Fruit fly (Drosophila melanogaster) whole organism, prepupa: ENCODE results near the gene SK.

Source experiments
- Blimp-1 ChIP-seq: fragments of 200-800 bp; sonication (Bioruptor generic); optimal IDR thresholded peaks from 3 replicates; lab custom pipeline; 2017; ENCODE audit warnings: missing biosample characterization, missing genetic modification characterization, mild to moderate bottlenecking, moderate library complexity, missing genetic modification reagents
- CG10631 ChIP-seq: fragments of 200-800 bp; sonication (Bioruptor generic); optimal IDR thresholded peaks from 2 replicates; lab custom pipeline; 2016; ENCODE audit warnings: missing biosample characterization, missing genetic modification characterization
- CG10669 ChIP-seq: fragments of 200-800 bp; sonication (Bioruptor generic); optimal IDR thresholded peaks from 3 replicates; lab custom pipeline; 2018; ENCODE audit warnings: missing biosample characterization, mild to moderate bottlenecking, missing genetic modification characterization, moderate library complexity
- CG15336 ChIP-seq: fragments of 200-800 bp; sonication (Bioruptor generic); IDR thresholded peaks from 2 replicates; pipeline ENCODE4 v1.3.6; 2022; ENCODE audit warnings: missing biosample characterization, missing genetic modification characterization
- CG1621 ChIP-seq: fragments of 200-800 bp; sonication (Bioruptor generic); optimal IDR thresholded peaks from 3 replicates; lab custom pipeline; 2018; ENCODE audit warnings: missing biosample characterization, mild to moderate bottlenecking, missing genetic modification characterization
- CG32006 ChIP-seq: fragments of 200-800 bp; sonication (Bioruptor generic); optimal IDR thresholded peaks from 3 replicates; lab custom pipeline; 2017; ENCODE audit warnings: missing biosample characterization, mild to moderate bottlenecking, missing genetic modification characterization
- CG4318 ChIP-seq: fragments of 200-800 bp; sonication (Bioruptor generic); optimal IDR thresholded peaks from 3 replicates; lab custom pipeline; 2017; ENCODE audit warnings: missing biosample characterization, mild to moderate bottlenecking, missing genetic modification characterization
- CG6276 ChIP-seq: fragments of 200-800 bp; sonication (Bioruptor generic); optimal IDR thresholded peaks from 2 replicates; lab custom pipeline; 2017; ENCODE audit warnings: missing biosample characterization, mild to moderate bottlenecking, missing genetic modification characterization
- CG7368 ChIP-seq: fragments of 200-800 bp; sonication (Bioruptor generic); optimal IDR thresholded peaks from 3 replicates; lab custom pipeline; 2016; ENCODE audit warnings: missing biosample characterization, missing genetic modification characterization
- CG8319 ChIP-seq: fragments of 200-800 bp; sonication (Bioruptor generic); optimal IDR thresholded peaks from 3 replicates; lab custom pipeline; 2016; ENCODE audit warnings: missing biosample characterization, missing genetic modification characterization
- Eip75B ChIP-seq: fragments of 200-800 bp; sonication (Bioruptor generic); optimal IDR thresholded peaks from 3 replicates; lab custom pipeline; 2016; ENCODE audit warnings: missing biosample characterization, missing genetic modification characterization
- Eip78C ChIP-seq: fragments of 200-800 bp; sonication (Bioruptor generic); peaks from one replicate; lab custom pipeline; 2016; ENCODE audit warnings: missing biosample characterization, missing genetic modification characterization
- Eip93F ChIP-seq: fragments of 200-800 bp; sonication (Bioruptor generic); optimal IDR thresholded peaks from 2 replicates; lab custom pipeline; 2016; ENCODE audit warnings: missing biosample characterization, mild to moderate bottlenecking, missing genetic modification characterization
- Ets21C ChIP-seq: fragments of 200-800 bp; sonication (Bioruptor generic); optimal IDR thresholded peaks from 3 replicates; lab custom pipeline; 2016; ENCODE audit warnings: missing biosample characterization, missing genetic modification characterization
- Ets96B ChIP-seq: fragments of 200-800 bp; optimal IDR thresholded peaks from 2 replicates; lab custom pipeline; 2019; ENCODE audit warnings: missing biosample characterization, mild to moderate bottlenecking, missing genetic modification characterization, moderate library complexity
- Gug ChIP-seq: fragments of 200-800 bp; sonication (Bioruptor generic); IDR thresholded peaks from 2 replicates; pipeline ENCODE4 v1.3.6; 2022; ENCODE audit warnings: missing biosample characterization, missing genetic modification characterization
- Hr38 ChIP-seq: sonication (Bioruptor generic); optimal IDR thresholded peaks from 2 replicates; lab custom pipeline; 2016; ENCODE audit warnings: missing biosample characterization, missing genetic modification characterization
- Hr4 ChIP-seq: fragments of 200-800 bp; sonication (Bioruptor generic); optimal IDR thresholded peaks from 3 replicates; lab custom pipeline; 2016; ENCODE audit warnings: missing biosample characterization, missing genetic modification characterization
- Lpt ChIP-seq: fragments of 200-800 bp; sonication (Bioruptor generic); optimal IDR thresholded peaks from 3 replicates; lab custom pipeline; 2016; ENCODE audit warnings: missing biosample characterization, missing genetic modification characterization
- OdsH ChIP-seq: fragments of 200-800 bp; sonication (Bioruptor generic); optimal IDR thresholded peaks from 3 replicates; lab custom pipeline; 2016; ENCODE audit warnings: missing biosample characterization, missing genetic modification characterization
- Sox102F ChIP-seq: fragments of 200-800 bp; sonication (Bioruptor generic); optimal IDR thresholded peaks from 2 replicates; lab custom pipeline; 2016; ENCODE audit warnings: missing biosample characterization, mild to moderate bottlenecking, missing genetic modification characterization
- dac ChIP-seq: fragments of 200-800 bp; sonication (Bioruptor generic); optimal IDR thresholded peaks from 2 replicates; lab custom pipeline; 2017; ENCODE audit warnings: missing biosample characterization, mild to moderate bottlenecking, missing genetic modification characterization
- dsx ChIP-seq: fragments of 200-800 bp; optimal IDR thresholded peaks from 3 replicates; lab custom pipeline; 2019; ENCODE audit warnings: missing biosample characterization, mild to moderate bottlenecking, missing genetic modification characterization, moderate library complexity; ENCODE audit not compliant: poor library complexity, severe bottlenecking
- eg ChIP-seq: fragments of 200-800 bp; sonication (Bioruptor generic); IDR thresholded peaks from 3 replicates; pipeline ENCODE4 v1.3.6; 2022; ENCODE audit warnings: missing biosample characterization, missing genetic modification characterization
- fd59A ChIP-seq: fragments of 200-800 bp; sonication (Bioruptor generic); optimal IDR thresholded peaks from 2 replicates; lab custom pipeline; 2017; ENCODE audit warnings: missing biosample characterization, mild to moderate bottlenecking, missing genetic modification characterization, missing genetic modification reagents
- fkh ChIP-seq: fragments of 200-800 bp; sonication (Bioruptor generic); optimal IDR thresholded peaks from 3 replicates; lab custom pipeline; 2017; ENCODE audit warnings: missing biosample characterization, mild to moderate bottlenecking, missing genetic modification characterization, moderate library complexity
- lz ChIP-seq: fragments of 200-800 bp; sonication (Bioruptor generic); optimal IDR thresholded peaks from 3 replicates; lab custom pipeline; 2016; ENCODE audit warnings: missing biosample characterization, missing genetic modification characterization
- spab ChIP-seq: fragments of 200-800 bp; sonication (Bioruptor generic); optimal IDR thresholded peaks from 2 replicates; lab custom pipeline; 2017; ENCODE audit warnings: missing biosample characterization, mild to moderate bottlenecking, missing genetic modification characterization, missing genetic modification reagents
- ss ChIP-seq, 2 experiments: fragments of 200-800 bp; sonication (Bioruptor generic); optimal IDR thresholded peaks; 2 replicates in 1 of 2; 3 replicates in 1 of 2; lab custom pipeline; 2017 to 2018; ENCODE audit warnings: mild to moderate bottlenecking in 2 of 2, missing biosample characterization in 2 of 2, missing genetic modification characterization in 2 of 2, moderate library complexity in 1 of 2
- svp ChIP-seq: fragments of 200-800 bp; sonication (Bioruptor generic); peaks from one replicate; lab custom pipeline; 2016; ENCODE audit warnings: missing biosample characterization, missing genetic modification characterization

SK gene

dm6 chrX:5336722-5337121 is 3.3 kb upstream of the SK start (continued):
- peak; percentile 9 for TF ChIP-seq CG7368 (GFP tag; lab: Kevin White, UChicago)
- peak; percentile 16 for TF ChIP-seq CG4318 (GFP tag; lab: Kevin White, UChicago)
- TF ChIP-seq Lpt = no peak
- no peak for TF ChIP-seq Eip75B (GFP tag; lab: Kevin White, UChicago)
- TF ChIP-seq CG10631 (GFP tag; lab: Kevin White, UChicago) = peak; percentile 28
- TF ChIP-seq fkh = no peak
- TF ChIP-seq Ets21C (GFP tag; lab: Kevin White, UChicago) = peak; percentile 47
- peak; percentile 64 for TF ChIP-seq Blimp-1 (GFP tag; lab: Kevin White, UChicago)
- TF ChIP-seq fd59A (GFP tag; lab: Kevin White, UChicago) = peak; percentile 26
- peak; percentile 53 for TF ChIP-seq OdsH (GFP tag; lab: Kevin White, UChicago)
- no peak for TF ChIP-seq Eip93F (GFP tag; lab: Kevin White, UChicago)
- TF ChIP-seq CG10669 = peak; percentile 34
- peak; percentile 30 for TF ChIP-seq svp (GFP tag; lab: Kevin White, UChicago)
- peak; percentile 29 for TF ChIP-seq CG1621 (tag; lab: Kevin White, UChicago)

- TF ChIP-seq Ets96B = no peak
- TF ChIP-seq CG8319 = peak; percentile 20
- TF ChIP-seq, all 60 proteins: peak for 1
These were observed 2.7 kb upstream of the SK start for dm6 chrX:5337316-5337715.

dm6 chrX:5338435-5338834 is 1.6 kb upstream of the SK start:
- TF ChIP-seq CG32006 (GFP tag; lab: Kevin White, UChicago) = peak; percentile 27
- no peak for TF ChIP-seq Sox102F (GFP tag; lab: Kevin White, UChicago)

dm6 chrX:5349899-5350575 is 10.0 kb downstream of the SK start:
- TF ChIP-seq eg (peak; percentile 42; the same call in 2 of the 3 replicates), dac (GFP tag; lab: Kevin White, UChicago) (no peak), CG32006 (GFP tag; lab: Kevin White, UChicago) (peak; percentile 14), Hr4 (GFP tag; lab: Kevin White, UChicago) (no peak), Gug (GFP tag; lab: Robert Waterston, UW) (peak; percentile 30; the same call in 1 of the 2 replicates), CG6276 (GFP tag; lab: Kevin White, UChicago) (peak; percentile 18), CG15336 (GFP tag; lab: Robert Waterston, UW) (peak; percentile 37; the same call in 1 of the 2 replicates)
- TF ChIP-seq, all 60 proteins: peak for 5

dm6 chrX:5357035-5357434 is 17.0 kb downstream of the SK start:
- TF ChIP-seq dsx (GFP tag; lab: Kevin White, UChicago) = no peak
- peak; percentile 13 for TF ChIP-seq Eip78C (GFP tag; lab: Kevin White, UChicago)
- TF ChIP-seq, all 60 proteins: peak for 1

- TF ChIP-seq spab (GFP tag; lab: Kevin White, UChicago) (no peak), lz (GFP tag; lab: Kevin White, UChicago) (no peak), CG8319 (no peak), Lpt (no peak), Hr38 (GFP tag; lab: Kevin White, UChicago) (no peak), ss (GFP tag; optimal IDR thresholded peaks at IDR 0.05; lab: Kevin White, UChicago) (no peak), svp (GFP tag; lab: Kevin White, UChicago) (no peak)
These were observed 18.8 kb downstream of the SK start for dm6 chrX:5358813-5359212.
